Fruit fly (Drosophila melanogaster) whole organism, adult: ENCODE results near the gene CREG.

Experiments
- CG1620 ChIP-seq: fragments of 200-800 bp; sonication (Bioruptor generic); optimal IDR thresholded peaks from 2 replicates; lab custom pipeline; 2016; ENCODE audit warnings: missing biosample characterization, missing genetic modification characterization
- CG7045 ChIP-seq: fragments of 200-800 bp; sonication (Bioruptor generic); optimal IDR thresholded peaks from 2 replicates; lab custom pipeline; 2017; ENCODE audit warnings: missing biosample characterization, mild to moderate bottlenecking, missing genetic modification characterization
- CG7101 ChIP-seq: fragments of 200-800 bp; sonication (Bioruptor generic); optimal IDR thresholded peaks from 2 replicates; lab custom pipeline; 2018; ENCODE audit warnings: missing biosample characterization, mild to moderate bottlenecking, missing genetic modification characterization, moderate library complexity
- Clk ChIP-seq: fragments of 200-800 bp; sonication (Bioruptor generic); optimal IDR thresholded peaks from 2 replicates; lab custom pipeline; 2017; ENCODE audit warnings: missing biosample characterization, missing genetic modification characterization

DNA sequence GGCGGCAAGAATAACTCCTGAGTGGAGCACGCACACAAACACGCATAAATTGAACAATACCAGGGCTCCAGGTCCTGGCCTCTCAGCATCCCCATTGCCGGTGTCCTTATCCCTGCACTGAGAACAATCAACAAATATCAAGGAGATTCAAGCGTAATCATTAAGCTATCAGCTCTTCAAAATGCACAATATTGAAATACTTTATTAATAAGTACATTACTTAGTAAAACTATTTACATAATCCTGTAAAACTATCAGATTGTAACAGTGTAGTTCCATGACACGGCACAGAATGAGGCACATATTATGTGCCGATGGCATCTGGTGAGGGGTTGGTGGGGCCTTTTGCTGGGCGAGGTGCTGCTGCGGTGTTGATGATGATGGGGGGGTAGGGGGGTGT is 23.3 kb downstream of the CREG start:
- TF ChIP-seq Clk (GFP tag; lab: Kevin White, UChicago): no peak
- TF ChIP-seq CG1620 (GFP tag; lab: Kevin White, UChicago): no peak
- TF ChIP-seq CG7045: no peak
- no peak for TF ChIP-seq CG7101 (tag; lab: Kevin White, UChicago)
